Worm (Caenorhabditis elegans): ENCODE results near the gene T10F2.5.

Gene T10F2.5

ce11 chrIII:5171945-5172344 is 12.5 kb upstream of the T10F2.5 start, which contains the start of gene prp-19:
TSS of gene prp-19 (minus strand) at chrIII:5172045.
- TF ChIP-seq B0310.2 (tag; optimal IDR thresholded peaks at IDR 0.05) = no peak
- no peak for TF ChIP-seq ets-7 (tag; optimal IDR thresholded peaks at IDR 0.05)
- TF ChIP-seq hmg-4 (GFP tag; optimal IDR thresholded peaks at IDR 0.05) = no peak
- no peak for TF ChIP-seq ceh-36 (tag; optimal IDR thresholded peaks at IDR 0.05)
- no peak for TF ChIP-seq F13C5.2 (tag; optimal IDR thresholded peaks at IDR 0.05)
- no peak for TF ChIP-seq pes-1 (GFP tag; IDR thresholded peaks at IDR 0.05)
- TF ChIP-seq ceh-13 (GFP tag; optimal IDR thresholded peaks at IDR 0.05) = no peak
- no peak for TF ChIP-seq aly-1 (tag; optimal IDR thresholded peaks at IDR 0.05)
- no peak for TF ChIP-seq tra-4 (tag; optimal IDR thresholded peaks at IDR 0.05)
- TF ChIP-seq hnd-1 (tag; optimal IDR thresholded peaks at IDR 0.05) = no peak
- no peak for TF ChIP-seq hmbx-1 (tag; optimal IDR thresholded peaks at IDR 0.05)

- TF ChIP-seq aly-1 (tag; optimal IDR thresholded peaks at IDR 0.05) (no peak), ets-7 (tag; optimal IDR thresholded peaks at IDR 0.05) (no peak), B0310.2 (tag; optimal IDR thresholded peaks at IDR 0.05) (no peak), sea-1 (GFP tag; conservative IDR thresholded peaks at IDR 0.05) (no peak), tra-4 (tag; optimal IDR thresholded peaks at IDR 0.05) (no peak), tbx-37 (GFP tag; conservative IDR thresholded peaks at IDR 0.05) (no peak), ceh-13 (GFP tag; optimal IDR thresholded peaks at IDR 0.05) (no peak), F13C5.2 (tag; optimal IDR thresholded peaks at IDR 0.05) (no peak), hnd-1 (tag; optimal IDR thresholded peaks at IDR 0.05) (no peak), tbx-11 (GFP tag; IDR thresholded peaks at IDR 0.05) (no peak), ceh-36 (tag; optimal IDR thresholded peaks at IDR 0.05) (no peak), flt-1 (GFP tag; IDR thresholded peaks at IDR 0.05) (no peak), ama-1 (optimal IDR thresholded peaks at IDR 0.05) (no peak), scrt-1 (GFP tag; IDR thresholded peaks at IDR 0.05) (no peak), hmbx-1 (tag; optimal IDR thresholded peaks at IDR 0.05) (no peak), hmg-4 (GFP tag; optimal IDR thresholded peaks at IDR 0.05) (no peak), pes-1 (GFP tag; IDR thresholded peaks at IDR 0.05) (no peak)
Measured at ce11 chrIII:5169699-5170098, 10.3 kb upstream of the T10F2.5 start, which contains the start of gene ulp-1. TSS of gene ulp-1 (minus strand) at chrIII:5169799.

- no peak for TF ChIP-seq ets-7 (tag; optimal IDR thresholded peaks at IDR 0.05)
- no peak for TF ChIP-seq sea-1 (GFP tag; conservative IDR thresholded peaks at IDR 0.05)
- no peak for TF ChIP-seq B0310.2 (tag; optimal IDR thresholded peaks at IDR 0.05)
- TF ChIP-seq ceh-36 (tag; optimal IDR thresholded peaks at IDR 0.05) = no peak
- no peak for TF ChIP-seq F13C5.2 (tag; optimal IDR thresholded peaks at IDR 0.05)
- TF ChIP-seq hnd-1 (tag; optimal IDR thresholded peaks at IDR 0.05) = no peak
Measured at ce11 chrIII:5165745-5166144, 6.3 kb upstream of the T10F2.5 start.

- TF ChIP-seq F13C5.2 (tag; optimal IDR thresholded peaks at IDR 0.05) (no peak), ama-1 (optimal IDR thresholded peaks at IDR 0.05) (peak; percentile 35)
Measured at ce11 chrIII:5165211-5165610, 5.8 kb upstream of the T10F2.5 start, which contains the start of gene T10F2.2. TSS of gene T10F2.2 (minus strand) at chrIII:5165311.

- TF ChIP-seq scrt-1 (GFP tag; IDR thresholded peaks at IDR 0.05) (no peak), hmbx-1 (tag; optimal IDR thresholded peaks at IDR 0.05) (no peak), ama-1 (optimal IDR thresholded peaks at IDR 0.05) (no peak), B0310.2 (tag; optimal IDR thresholded peaks at IDR 0.05) (no peak), pes-1 (GFP tag; IDR thresholded peaks at IDR 0.05) (no peak), aly-1 (tag; optimal IDR thresholded peaks at IDR 0.05) (no peak), sea-1 (GFP tag; conservative IDR thresholded peaks at IDR 0.05) (no peak), tbx-37 (GFP tag; conservative IDR thresholded peaks at IDR 0.05) (no peak), hmg-4 (GFP tag; optimal IDR thresholded peaks at IDR 0.05) (no peak), tra-4 (tag; optimal IDR thresholded peaks at IDR 0.05) (no peak), hnd-1 (tag; optimal IDR thresholded peaks at IDR 0.05) (no peak), tbx-11 (GFP tag; IDR thresholded peaks at IDR 0.05) (no peak), F13C5.2 (tag; optimal IDR thresholded peaks at IDR 0.05) (no peak), ceh-13 (GFP tag; optimal IDR thresholded peaks at IDR 0.05) (no peak), flt-1 (GFP tag; IDR thresholded peaks at IDR 0.05) (no peak), ets-7 (tag; optimal IDR thresholded peaks at IDR 0.05) (no peak), ceh-36 (tag; optimal IDR thresholded peaks at IDR 0.05) (no peak)
Measured at ce11 chrIII:5162820-5163631, 3.6 kb upstream of the T10F2.5 start, which contains the start of gene gars-1. TSS of gene gars-1 (minus strand) at chrIII:5163627.

- TF ChIP-seq ceh-13 (GFP tag; optimal IDR thresholded peaks at IDR 0.05) (no peak), flt-1 (GFP tag; IDR thresholded peaks at IDR 0.05) (no peak), ama-1 (optimal IDR thresholded peaks at IDR 0.05) (no peak), ets-7 (tag; optimal IDR thresholded peaks at IDR 0.05) (no peak), tra-4 (tag; optimal IDR thresholded peaks at IDR 0.05) (no peak), scrt-1 (GFP tag; IDR thresholded peaks at IDR 0.05) (no peak), hmbx-1 (tag; optimal IDR thresholded peaks at IDR 0.05) (no peak), hmg-4 (GFP tag; optimal IDR thresholded peaks at IDR 0.05) (no peak), tbx-11 (GFP tag; IDR thresholded peaks at IDR 0.05) (no peak), ceh-36 (tag; optimal IDR thresholded peaks at IDR 0.05) (no peak), F13C5.2 (tag; optimal IDR thresholded peaks at IDR 0.05) (no peak), pes-1 (GFP tag; IDR thresholded peaks at IDR 0.05) (no peak), sea-1 (GFP tag; conservative IDR thresholded peaks at IDR 0.05) (no peak), B0310.2 (tag; optimal IDR thresholded peaks at IDR 0.05) (no peak), aly-1 (tag; optimal IDR thresholded peaks at IDR 0.05) (no peak), tbx-37 (GFP tag; conservative IDR thresholded peaks at IDR 0.05) (no peak), hnd-1 (tag; optimal IDR thresholded peaks at IDR 0.05) (no peak)
Measured at ce11 chrIII:5160803-5161202, 1.4 kb upstream of the T10F2.5 start.

ce11 chrIII:5158674-5159073 is 731 bp downstream of the T10F2.5 start, which contains the start of gene oxy-4:
TSS of gene oxy-4 (minus strand) at chrIII:5158774.
- TF ChIP-seq hmbx-1 (tag; optimal IDR thresholded peaks at IDR 0.05) = no peak
- no peak for TF ChIP-seq scrt-1 (GFP tag; IDR thresholded peaks at IDR 0.05)
- TF ChIP-seq aly-1 (tag; optimal IDR thresholded peaks at IDR 0.05) = no peak
- TF ChIP-seq hmg-4 (GFP tag; optimal IDR thresholded peaks at IDR 0.05) = no peak
- no peak for TF ChIP-seq tbx-37 (GFP tag; conservative IDR thresholded peaks at IDR 0.05)
- TF ChIP-seq ceh-13 (GFP tag; optimal IDR thresholded peaks at IDR 0.05) = no peak
- no peak for TF ChIP-seq hnd-1 (tag; optimal IDR thresholded peaks at IDR 0.05)
- TF ChIP-seq ama-1 (optimal IDR thresholded peaks at IDR 0.05) = no peak
- no peak for TF ChIP-seq ets-7 (tag; optimal IDR thresholded peaks at IDR 0.05)
- TF ChIP-seq B0310.2 (tag; optimal IDR thresholded peaks at IDR 0.05) = no peak
- TF ChIP-seq sea-1 (GFP tag; conservative IDR thresholded peaks at IDR 0.05) = no peak
- TF ChIP-seq F13C5.2 (tag; optimal IDR thresholded peaks at IDR 0.05) = no peak
- TF ChIP-seq tbx-11 (GFP tag; IDR thresholded peaks at IDR 0.05) = no peak
- no peak for TF ChIP-seq pes-1 (GFP tag; IDR thresholded peaks at IDR 0.05)
- no peak for TF ChIP-seq ceh-36 (tag; optimal IDR thresholded peaks at IDR 0.05)
- TF ChIP-seq flt-1 (GFP tag; IDR thresholded peaks at IDR 0.05) = no peak

Measured in whole organism, early embryonic.